Worm (Caenorhabditis elegans) whole organism, young adult: ENCODE data around the gene mel-11.

Source experiments
- attf-3 ChIP-seq: fragments of 200-800 bp; sonication (Bioruptor generic); conservative IDR thresholded peaks from 2 replicates; pipeline ENCODE4 v1.3.6; 2022; ENCODE audit warnings: missing genetic modification reagents, missing genetic modification characterization, missing compliant biosample characterization
- snpc-4 ChIP-seq, 5 experiments: fragments of 150-350 bp in 1 of 5; sonication (generic microtip) in 4 of 5; optimal IDR thresholded peaks; 2 replicates each; lab custom pipeline; 2014 to 2018; ENCODE audit warnings: missing genetic modification characterization in 5 of 5, missing biosample characterization in 3 of 5, antibody characterized with exemption in 2 of 5, mild to moderate bottlenecking in 2 of 5, missing compliant biosample characterization in 2 of 5, missing genotype in 2 of 5, moderate library complexity in 2 of 5, missing genetic modification reagents in 1 of 5

DNA sequence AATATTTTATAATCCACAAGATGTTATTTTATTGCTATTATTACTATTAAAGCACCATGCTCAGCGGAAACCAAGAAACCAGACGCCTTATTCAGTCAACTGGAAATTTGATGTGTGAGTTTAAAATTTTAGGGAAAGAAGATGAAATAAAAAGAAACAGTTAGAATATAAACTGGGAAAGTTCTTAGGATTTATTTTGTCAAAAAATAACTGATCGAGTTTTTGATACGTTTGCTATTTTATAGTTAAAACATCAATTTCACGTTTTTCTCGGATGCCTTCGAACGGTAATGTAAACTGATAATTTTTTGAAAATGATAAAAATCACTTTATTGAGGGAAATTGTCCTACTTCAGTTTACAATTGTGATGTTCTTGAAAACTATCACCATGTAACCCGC is 14.1 kb downstream of the mel-11 start, which contains the start of gene C06C3.3:
- TF ChIP-seq snpc-4 (GFP tag; optimal IDR thresholded peaks at IDR 0.05; lab: Kevin White, UChicago) = no peak
- TF ChIP-seq snpc-4 (tag; optimal IDR thresholded peaks at IDR 0.05; lab: Kevin White, UChicago) = no peak
- TF ChIP-seq attf-3 (GFP tag; lab: Robert Waterston, UW) = no peak
